Worm (Caenorhabditis elegans) whole organism, L2 larva: ENCODE measurements around the gene W02B12.12.

Source experiments
- C34F6.9 ChIP-seq: fragments of 150-350 bp; optimal IDR thresholded peaks from 2 replicates; lab custom pipeline; 2014; ENCODE audit warnings: missing biosample characterization, missing genetic modification characterization
- F13H6.1 ChIP-seq: sonication (generic microtip); optimal IDR thresholded peaks from 2 replicates; lab custom pipeline; 2016; ENCODE audit warnings: missing genetic modification characterization, missing compliant biosample characterization
- R02D3.7 ChIP-seq: fragments of 150-350 bp; optimal IDR thresholded peaks from 2 replicates; lab custom pipeline; 2014; ENCODE audit warnings: missing biosample characterization, missing genetic modification characterization
- Y55F3AM.14 ChIP-seq: fragments of 200-800 bp; sonication (Bioruptor generic); optimal IDR thresholded peaks from 2 replicates; lab custom pipeline; 2018; ENCODE audit warnings: mild to moderate bottlenecking, missing genetic modification characterization, missing compliant biosample characterization
- ZK546.5 ChIP-seq: sonication (generic microtip); optimal IDR thresholded peaks from 2 replicates; lab custom pipeline; 2017; ENCODE audit warnings: missing biosample characterization, missing genetic modification characterization
- alr-1 ChIP-seq: fragments of 150-350 bp; optimal IDR thresholded peaks from 2 replicates; lab custom pipeline; 2014; ENCODE audit warnings: missing biosample characterization, missing genetic modification characterization
- aly-2 ChIP-seq: fragments of 150-350 bp; optimal IDR thresholded peaks from 2 replicates; lab custom pipeline; 2014; ENCODE audit warnings: missing biosample characterization, missing genetic modification characterization
- ama-1 ChIP-seq: fragments of 150-350 bp; optimal IDR thresholded peaks from 2 replicates; lab custom pipeline; 2018; ENCODE audit warnings: inconsistent platforms
- blmp-1 ChIP-seq: sonication (generic microtip); optimal IDR thresholded peaks from 2 replicates; lab custom pipeline; 2017; ENCODE audit warnings: missing genetic modification characterization, mild to moderate bottlenecking, missing compliant biosample characterization, antibody characterized with exemption, moderate library complexity; ENCODE audit not compliant: insufficient read depth
- ceh-16 ChIP-seq: fragments of 150-350 bp; optimal IDR thresholded peaks from 2 replicates; lab custom pipeline; 2014; ENCODE audit warnings: missing biosample characterization, missing genetic modification characterization
- ceh-82 ChIP-seq: fragments of 150-350 bp; optimal IDR thresholded peaks from 2 replicates; lab custom pipeline; 2014; ENCODE audit warnings: missing biosample characterization, missing genetic modification characterization
- crh-2 ChIP-seq: sonication (generic microtip); optimal IDR thresholded peaks from 2 replicates; lab custom pipeline; 2017; ENCODE audit warnings: missing biosample characterization, missing genetic modification characterization
- dmd-4 ChIP-seq: sonication (generic microtip); optimal IDR thresholded peaks from 2 replicates; lab custom pipeline; 2017; ENCODE audit warnings: missing biosample characterization, missing genetic modification characterization
- egl-27 ChIP-seq: sonication (generic microtip); optimal IDR thresholded peaks from 3 replicates; lab custom pipeline; 2017; ENCODE audit warnings: missing biosample characterization, missing genetic modification reagents, missing genetic modification characterization
- elt-1 ChIP-seq: fragments of 150-350 bp; optimal IDR thresholded peaks from 2 replicates; lab custom pipeline; 2014; ENCODE audit warnings: missing biosample characterization, missing genetic modification characterization
- elt-3 ChIP-seq: sonication (generic microtip); optimal IDR thresholded peaks from 2 replicates; lab custom pipeline; 2017; ENCODE audit warnings: missing biosample characterization, missing genetic modification characterization
- fos-1 ChIP-seq: fragments of 150-350 bp; optimal IDR thresholded peaks from 2 replicates; lab custom pipeline; 2014; ENCODE audit warnings: missing biosample characterization, missing genetic modification characterization
- gmeb-1 ChIP-seq: fragments of 150-350 bp; optimal IDR thresholded peaks from 2 replicates; lab custom pipeline; 2014; ENCODE audit warnings: missing biosample characterization, missing genetic modification characterization
- lin-11 ChIP-seq: fragments of 150-350 bp; sonication (generic microtip); optimal IDR thresholded peaks from 2 replicates; lab custom pipeline; 2014; ENCODE audit warnings: missing biosample characterization, missing genetic modification characterization, inconsistent platforms, mixed read lengths
- lin-13 ChIP-seq: fragments of 150-350 bp; optimal IDR thresholded peaks from 2 replicates; lab custom pipeline; 2014; ENCODE audit warnings: missing biosample characterization, missing genetic modification reagents, missing genetic modification characterization
- lin-39 ChIP-seq: fragments of 150-350 bp; optimal IDR thresholded peaks from 2 replicates; lab custom pipeline; 2014; ENCODE audit warnings: missing biosample characterization, missing genetic modification reagents, missing genetic modification characterization
- lsy-2 ChIP-seq, 2 experiments: fragments of 150-350 bp in 1 of 2; sonication (generic microtip) in 1 of 2; optimal IDR thresholded peaks; 2 replicates each; lab custom pipeline; 2014 to 2017; ENCODE audit warnings: missing biosample characterization in 2 of 2, missing genetic modification characterization in 2 of 2
- mab-5 ChIP-seq: fragments of 150-350 bp; optimal IDR thresholded peaks from 2 replicates; lab custom pipeline; 2014; ENCODE audit warnings: missing biosample characterization, missing genetic modification characterization
- mbf-1 ChIP-seq: sonication (generic microtip); optimal IDR thresholded peaks from 2 replicates; lab custom pipeline; 2017; ENCODE audit warnings: missing biosample characterization, missing genetic modification characterization
- mdl-1 ChIP-seq, 2 experiments: fragments of 150-350 bp in 1 of 2; sonication (generic microtip) in 1 of 2; optimal IDR thresholded peaks; 2 replicates each; lab custom pipeline; 2017; ENCODE audit warnings: missing biosample characterization in 2 of 2, missing genetic modification characterization in 2 of 2
- nhr-10 ChIP-seq: sonication (generic microtip); optimal IDR thresholded peaks from 2 replicates; lab custom pipeline; 2017; ENCODE audit warnings: missing biosample characterization, missing genetic modification characterization
- nhr-11 ChIP-seq: fragments of 150-350 bp; optimal IDR thresholded peaks from 2 replicates; lab custom pipeline; 2014; ENCODE audit warnings: missing biosample characterization, missing genetic modification characterization
- nhr-12 ChIP-seq: fragments of 150-350 bp; optimal IDR thresholded peaks from 2 replicates; lab custom pipeline; 2014; ENCODE audit warnings: missing biosample characterization, missing genetic modification characterization
- nhr-129 ChIP-seq: fragments of 150-350 bp; optimal IDR thresholded peaks from 2 replicates; lab custom pipeline; 2014; ENCODE audit warnings: missing biosample characterization, missing genetic modification characterization
- nhr-21 ChIP-seq: fragments of 150-350 bp; optimal IDR thresholded peaks from 2 replicates; lab custom pipeline; 2014; ENCODE audit warnings: missing biosample characterization, missing genetic modification characterization
- nhr-23 ChIP-seq: fragments of 150-350 bp; optimal IDR thresholded peaks from 2 replicates; lab custom pipeline; 2014; ENCODE audit warnings: missing biosample characterization, missing genetic modification reagents, missing genetic modification characterization
- nhr-237 ChIP-seq: fragments of 150-350 bp; optimal IDR thresholded peaks from 2 replicates; lab custom pipeline; 2014; ENCODE audit warnings: missing biosample characterization, missing genetic modification characterization
- nhr-25 ChIP-seq: fragments of 150-350 bp; sonication (generic microtip); optimal IDR thresholded peaks from 3 replicates; lab custom pipeline; 2014; ENCODE audit warnings: missing biosample characterization, missing genetic modification characterization
- nhr-6 ChIP-seq: fragments of 150-350 bp; optimal IDR thresholded peaks from 2 replicates; lab custom pipeline; 2014; ENCODE audit warnings: missing biosample characterization, missing genetic modification characterization
- nhr-77 ChIP-seq: fragments of 150-350 bp; optimal IDR thresholded peaks from 2 replicates; lab custom pipeline; 2014; ENCODE audit warnings: missing biosample characterization, missing genetic modification characterization
- peb-1 ChIP-seq: fragments of 150-350 bp; optimal IDR thresholded peaks from 2 replicates; lab custom pipeline; 2014; ENCODE audit warnings: missing biosample characterization, missing genetic modification characterization
- sem-4 ChIP-seq: fragments of 150-350 bp; optimal IDR thresholded peaks from 2 replicates; lab custom pipeline; 2014; ENCODE audit warnings: missing biosample characterization, missing genetic modification reagents, missing genetic modification characterization
- skn-1 ChIP-seq: sonication (generic microtip); optimal IDR thresholded peaks from 2 replicates; lab custom pipeline; 2017; ENCODE audit warnings: missing biosample characterization, missing genetic modification characterization
- sma-3 ChIP-seq: sonication (generic microtip); optimal IDR thresholded peaks from 2 replicates; lab custom pipeline; 2016; ENCODE audit warnings: missing genetic modification reagents, missing genetic modification characterization, missing compliant biosample characterization
- sma-9 ChIP-seq, 2 experiments: fragments of 150-350 bp in 1 of 2; sonication (generic microtip) in 1 of 2; optimal IDR thresholded peaks; 2 replicates each; lab custom pipeline; 2014 to 2016; ENCODE audit warnings: missing genetic modification characterization in 2 of 2, mild to moderate bottlenecking in 1 of 2, missing biosample characterization in 1 of 2, missing compliant biosample characterization in 1 of 2, missing genetic modification reagents in 1 of 2, moderate library complexity in 1 of 2
- snpc-4 ChIP-seq: fragments of 150-350 bp; optimal IDR thresholded peaks from 2 replicates; lab custom pipeline; 2014; ENCODE audit warnings: missing biosample characterization, missing genetic modification characterization
- unc-39 ChIP-seq: fragments of 150-350 bp; optimal IDR thresholded peaks from 2 replicates; lab custom pipeline; 2014; ENCODE audit warnings: missing biosample characterization, missing genetic modification characterization
- unc-55 ChIP-seq: fragments of 150-350 bp; sonication (generic microtip); optimal IDR thresholded peaks from 3 replicates; lab custom pipeline; 2014; ENCODE audit warnings: missing biosample characterization, missing genetic modification reagents, missing genetic modification characterization
- unc-62 ChIP-seq: fragments of 150-350 bp; optimal IDR thresholded peaks from 2 replicates; lab custom pipeline; 2014; ENCODE audit warnings: missing biosample characterization, missing genetic modification reagents, missing genetic modification characterization
- zag-1 ChIP-seq: fragments of 150-350 bp; optimal IDR thresholded peaks from 2 replicates; lab custom pipeline; 2014; ENCODE audit warnings: missing biosample characterization, missing genetic modification characterization
- ztf-1 ChIP-seq: fragments of 200-800 bp; sonication (Bioruptor generic); conservative IDR thresholded peaks from 2 replicates; pipeline ENCODE4 v1.3.6; 2022; ENCODE audit warnings: missing genetic modification characterization, missing compliant biosample characterization
- ztf-11 ChIP-seq: sonication (generic microtip); optimal IDR thresholded peaks from 2 replicates; lab custom pipeline; 2017; ENCODE audit warnings: missing biosample characterization, missing genetic modification characterization
- ztf-4 ChIP-seq: fragments of 150-350 bp; optimal IDR thresholded peaks from 2 replicates; lab custom pipeline; 2014; ENCODE audit warnings: missing biosample characterization, missing genetic modification characterization

W02B12.12 gene

ce11 chrII:11495307-11495706 is 16.3 kb upstream of the W02B12.12 start, which contains the start of the genes ooc-3 and B0334.4 (continued):
- TF ChIP-seq ztf-4 (tag; lab: Kevin White, UChicago): no peak

- TF ChIP-seq lin-39 (tag; lab: Kevin White, UChicago) (no peak), sem-4 (tag; lab: Kevin White, UChicago) (no peak), ceh-16 (tag; lab: Kevin White, UChicago) (no peak), nhr-237 (tag; lab: Kevin White, UChicago) (no peak), nhr-23 (no peak), ztf-4 (tag; lab: Kevin White, UChicago) (peak; percentile 7), nhr-129 (tag; lab: Kevin White, UChicago) (no peak), Y55F3AM.14 (GFP tag; lab: Kevin White, UChicago) (no peak), fos-1 (peak; percentile 35), unc-55 (GFP tag; lab: Kevin White, UChicago) (no peak), aly-2 (tag; lab: Kevin White, UChicago) (no peak), ama-1 (lab: Kevin White, UChicago) (no peak), ztf-1 (no peak), ztf-11 (no peak), mbf-1 (tag; lab: Kevin White, UChicago) (no peak), blmp-1 (no peak), nhr-77 (no peak), nhr-25 (tag; lab: Kevin White, UChicago) (peak; percentile 71), elt-3 (no peak), alr-1 (tag; lab: Kevin White, UChicago) (no peak), sma-3 (peak; percentile 63), nhr-21 (tag; lab: Kevin White, UChicago) (peak; percentile 68), lsy-2 (tag; optimal IDR thresholded peaks at IDR 0.05; lab: Kevin White, UChicago) (peak; percentile 0 to 38), crh-2 (tag; lab: Kevin White, UChicago) (peak; percentile 63), F13H6.1 (no peak), lin-11 (tag; lab: Kevin White, UChicago) (no peak), snpc-4 (tag; lab: Kevin White, UChicago) (no peak), nhr-6 (tag; lab: Kevin White, UChicago) (no peak), sma-9 (GFP tag; optimal IDR thresholded peaks at IDR 0.05; lab: Kevin White, UChicago) (peak; percentile 12), sma-9 (tag; optimal IDR thresholded peaks at IDR 0.05; lab: Kevin White, UChicago) (no peak), R02D3.7 (tag; lab: Kevin White, UChicago) (no peak), elt-1 (tag; lab: Kevin White, UChicago) (no peak), nhr-12 (tag; lab: Kevin White, UChicago) (no peak), C34F6.9 (peak; percentile 19), peb-1 (tag; lab: Kevin White, UChicago) (no peak), unc-62 (GFP tag; lab: Kevin White, UChicago) (no peak), mab-5 (tag; lab: Kevin White, UChicago) (no peak), dmd-4 (tag; lab: Kevin White, UChicago) (no peak), ceh-82 (no peak), nhr-11 (tag; lab: Kevin White, UChicago) (no peak), lin-13 (GFP tag; lab: Kevin White, UChicago) (no peak), nhr-10 (tag; lab: Kevin White, UChicago) (no peak), zag-1 (tag; lab: Kevin White, UChicago) (no peak), unc-39 (tag; lab: Kevin White, UChicago) (no peak), egl-27 (tag; lab: Kevin White, UChicago) (no peak), gmeb-1 (tag; lab: Kevin White, UChicago) (no peak), mdl-1 (tag; optimal IDR thresholded peaks at IDR 0.05; lab: Kevin White, UChicago) (no peak), skn-1 (tag; lab: Kevin White, UChicago) (no peak), ZK546.5 (tag; lab: Kevin White, UChicago) (no peak)
Observed at ce11 chrII:11492843-11493242, 13.9 kb upstream of the W02B12.12 start, which contains the start of gene hacl-1. TSS of gene hacl-1 (minus strand) at chrII:11492963.
